Fruit fly (Drosophila melanogaster): ENCODE data around the gene PK2-R1.

The PK2-R1 gene

DNA sequence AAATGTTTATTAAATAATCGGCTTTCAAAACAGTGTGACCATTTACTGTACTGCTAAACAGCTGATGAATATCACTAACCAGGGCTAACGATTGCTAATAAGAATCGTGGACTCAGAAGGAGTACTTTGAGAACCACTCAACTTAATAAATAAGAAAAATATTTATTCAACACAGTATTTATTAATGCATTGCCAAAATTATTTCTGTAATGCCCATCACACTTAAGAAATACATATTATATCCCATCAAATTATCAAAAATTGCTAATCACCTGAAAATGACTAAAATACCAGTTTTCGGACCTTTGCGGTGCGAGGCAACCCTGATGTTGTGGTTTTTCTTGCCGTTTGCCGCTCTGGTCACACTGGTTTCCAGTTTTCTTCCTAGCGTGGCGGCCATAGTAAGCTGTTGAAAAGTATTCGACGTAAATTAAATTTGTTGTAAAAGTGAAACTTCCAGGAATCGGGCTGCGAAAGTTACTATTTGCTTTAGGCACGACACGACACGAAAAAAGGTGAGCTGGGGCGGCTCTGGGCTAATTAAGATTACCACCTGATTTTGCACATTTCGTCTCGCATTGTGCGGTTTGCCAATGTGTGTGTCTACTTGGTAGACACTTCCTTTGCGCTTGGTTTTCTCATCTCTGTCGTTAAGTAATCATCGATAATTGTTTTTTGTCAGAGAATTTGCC, 43.8 kb downstream of the PK2-R1 start, which contains the start of the genes mRpS21 and Droj2 (continued):
- TF ChIP-seq HHEX (GFP tag; optimal IDR thresholded peaks at IDR 0.05) (peak; percentile 26), CG12155 (GFP tag; optimal IDR thresholded peaks at IDR 0.05) (peak; percentile 33), Bgb (GFP tag; IDR thresholded peaks at IDR 0.05; ENCODE audit: partially characterized antibody) (no peak), z (GFP tag; IDR thresholded peaks at IDR 0.05) (no peak), CG7372 (GFP tag; IDR thresholded peaks at IDR 0.05) (0 out of 2 replicates have a peak, but pooled peaks have one; percentile 29), Scr (GFP tag; IDR thresholded peaks at IDR 0.05; ENCODE audit: partially characterized antibody) (peak; percentile 51), salm (tag; optimal IDR thresholded peaks at IDR 0.05) (peak; percentile 41), sisA (GFP tag; IDR thresholded peaks at IDR 0.05) (0 out of 2 replicates have a peak, but pooled peaks have one; percentile 39), CG7745 (tag; optimal IDR thresholded peaks at IDR 0.05) (no peak), CG13775 (GFP tag; optimal IDR thresholded peaks at IDR 0.05) (peak; percentile 56), grau (tag; optimal IDR thresholded peaks at IDR 0.05) (peak; percentile 67), NC2β (GFP tag; optimal IDR thresholded peaks at IDR 0.05) (peak; percentile 21), Eip74EF (GFP tag; optimal IDR thresholded peaks at IDR 0.05) (no peak), Fer2 (tag; optimal IDR thresholded peaks at IDR 0.05) (peak; percentile 34), CG9437 (GFP tag; optimal IDR thresholded peaks at IDR 0.05) (peak; percentile 20), CG7271 (tag; optimal IDR thresholded peaks at IDR 0.05) (no peak), knrl (GFP tag; IDR thresholded peaks at IDR 0.05; ENCODE audit: partially characterized antibody) (peak; percentile 55; the same call in 2 of the 3 replicates), sug (tag; optimal IDR thresholded peaks at IDR 0.05) (peak; percentile 77), CG6689 (GFP tag; IDR thresholded peaks at IDR 0.05) (no peak), CG32532 (GFP tag; IDR thresholded peaks at IDR 0.05) (peak; percentile 49; the same call in 1 of the 2 replicates), Abd-B (GFP tag; optimal IDR thresholded peaks at IDR 0.05) (peak; percentile 52), CG18764 (GFP tag; optimal IDR thresholded peaks at IDR 0.05) (no peak), Dip3 (GFP tag; optimal IDR thresholded peaks at IDR 0.05) (peak; percentile 44), NFAT (GFP tag; IDR thresholded peaks at IDR 0.05) (peak; percentile 52), CG17361 (GFP tag; IDR thresholded peaks at IDR 0.05) (peak; percentile 77), Antp (GFP tag; optimal IDR thresholded peaks at IDR 0.05) (peak; percentile 26), Dip2 (GFP tag; IDR thresholded peaks at IDR 0.05) (no peak), lilli (GFP tag; optimal IDR thresholded peaks at IDR 0.05) (peak; percentile 77), yki (optimal IDR thresholded peaks at IDR 0.05) (no peak), tup (GFP tag; optimal IDR thresholded peaks at IDR 0.05) (no peak), CG18619 (GFP tag; optimal IDR thresholded peaks at IDR 0.05) (peak; percentile 15), tap (tag; optimal IDR thresholded peaks at IDR 0.05) (no peak), B-H1 (GFP tag; IDR thresholded peaks at IDR 0.05) (no peak), CG3065 (GFP tag; optimal IDR thresholded peaks at IDR 0.05) (no peak), dati (GFP tag; IDR thresholded peaks at IDR 0.05) (no peak), CG13624 (GFP tag; optimal IDR thresholded peaks at IDR 0.05) (peak; percentile 71), Blimp-1 (GFP tag; optimal IDR thresholded peaks at IDR 0.05) (no peak), kni (GFP tag; optimal IDR thresholded peaks at IDR 0.05) (peak; percentile 47), CG12299 (tag; optimal IDR thresholded peaks at IDR 0.05) (peak; percentile 18), jing (GFP tag; optimal IDR thresholded peaks at IDR 0.05) (no peak), zen2 (GFP tag; IDR thresholded peaks at IDR 0.05; ENCODE audit: partially characterized antibody) (no peak), CG10209 (GFP tag; optimal IDR thresholded peaks at IDR 0.05) (peak; percentile 22), gem (tag; optimal IDR thresholded peaks at IDR 0.05) (peak; percentile 71), jigr1 (GFP tag; IDR thresholded peaks at IDR 0.05) (no peak), insv (GFP tag; optimal IDR thresholded peaks at IDR 0.05) (peak in 1 of 2 experiments; percentile 97), CG16863 (GFP tag; optimal IDR thresholded peaks at IDR 0.05) (peak; percentile 6), ac (GFP tag; optimal IDR thresholded peaks at IDR 0.05) (no peak), Neu2 (GFP tag; optimal IDR thresholded peaks at IDR 0.05; ENCODE audit: borderline replicate concordance) (no peak), CG4820 (GFP tag; optimal IDR thresholded peaks at IDR 0.05) (no peak)

All from whole organism, embryonic.